Fruit fly (Drosophila melanogaster) whole organism, wandering third instar larva: Measurements from ENCODE around the gene CG10725.

ENCODE experiments used
- dl ChIP-seq, 2 experiments: fragments of 175-275, 200-275 bp in 1 of 2; fragments of 200-275 bp in 1 of 2; sonication (Bioruptor generic); optimal IDR thresholded peaks; lab custom pipeline; 2018; ENCODE audit warnings: mild to moderate bottlenecking in 2 of 2, missing biosample characterization in 2 of 2, missing genetic modification characterization in 2 of 2, moderate library complexity in 2 of 2; ENCODE audit not compliant: partially characterized antibody in 2 of 2, insufficient read depth in 1 of 2
- foxo ChIP-seq, 2 experiments: fragments of 200-800 bp; sonication (Bioruptor generic); optimal IDR thresholded peaks; 2 replicates in 1 of 2; 3 replicates in 1 of 2; lab custom pipeline; 2016 to 2017; ENCODE audit warnings: missing biosample characterization in 2 of 2, missing genetic modification characterization in 2 of 2
- lola ChIP-seq: fragments of >200 bp; optimal IDR thresholded peaks from 2 replicates; lab custom pipeline; 2017; ENCODE audit warnings: missing biosample characterization, missing genetic modification characterization
- psq ChIP-seq: fragments of 200-800 bp; sonication (Bioruptor generic); optimal IDR thresholded peaks from 3 replicates; lab custom pipeline; 2017; ENCODE audit warnings: missing biosample characterization, mild to moderate bottlenecking, missing genetic modification characterization, moderate library complexity

dm6 chr3L:13454755-13455154 is 17.0 kb downstream of the CG10725 start:
- TF ChIP-seq foxo (GFP tag; optimal IDR thresholded peaks at IDR 0.05; lab: Kevin White, UChicago) (no peak), dl (GFP tag; optimal IDR thresholded peaks at IDR 0.05; lab: Kevin White, UChicago; ENCODE audit: insufficient read depth in 1 of 2, partially characterized antibody in 2 of 2) (no peak), psq (no peak), lola (GFP tag; lab: Kevin White, UChicago) (no peak)
